Worm (Caenorhabditis elegans) whole organism, late embryonic: ENCODE data around the gene npp-10.

Source experiments
- K09A11.1 ChIP-seq: sonication (generic microtip); optimal IDR thresholded peaks from 2 replicates; lab custom pipeline; 2017; ENCODE audit warnings: antibody characterized with exemption, mild to moderate bottlenecking, missing genetic modification characterization, missing compliant biosample characterization; ENCODE audit not compliant: insufficient read depth
- ama-1 ChIP-seq: fragments of 150-350 bp; optimal IDR thresholded peaks from 2 replicates; lab custom pipeline; 2014
- ceh-18 ChIP-seq: sonication (generic microtip); optimal IDR thresholded peaks from 2 replicates; lab custom pipeline; 2016; ENCODE audit warnings: missing genetic modification characterization, missing compliant biosample characterization
- ceh-19 ChIP-seq: fragments of 200-800 bp; sonication (Bioruptor generic); optimal IDR thresholded peaks from 2 replicates; lab custom pipeline; 2018; ENCODE audit warnings: mild to moderate bottlenecking, missing genetic modification characterization, missing compliant biosample characterization
- ceh-2 ChIP-seq: sonication (generic microtip); optimal IDR thresholded peaks from 2 replicates; lab custom pipeline; 2016; ENCODE audit warnings: missing genotype, missing genetic modification characterization, missing compliant biosample characterization
- ceh-24 ChIP-seq: sonication (generic microtip); optimal IDR thresholded peaks from 2 replicates; lab custom pipeline; 2016; ENCODE audit warnings: mild to moderate bottlenecking, missing genetic modification characterization, missing compliant biosample characterization
- ceh-31 ChIP-seq: sonication (generic microtip); optimal IDR thresholded peaks from 2 replicates; lab custom pipeline; 2016; ENCODE audit warnings: missing genetic modification characterization, missing compliant biosample characterization
- ceh-6 ChIP-seq: fragments of 200-800 bp; sonication (Bioruptor generic); optimal IDR thresholded peaks from 2 replicates; lab custom pipeline; 2018; ENCODE audit warnings: mild to moderate bottlenecking, missing genetic modification characterization, missing compliant biosample characterization
- dmd-4 ChIP-seq: sonication (generic microtip); optimal IDR thresholded peaks from 2 replicates; lab custom pipeline; 2016; ENCODE audit warnings: borderline replicate concordance, missing genetic modification characterization, missing compliant biosample characterization
- elt-2 ChIP-seq: sonication (generic microtip); optimal IDR thresholded peaks from 2 replicates; lab custom pipeline; 2016; ENCODE audit warnings: missing genetic modification reagents, missing genetic modification characterization, missing compliant biosample characterization
- elt-4 ChIP-seq: sonication (generic microtip); optimal IDR thresholded peaks from 2 replicates; lab custom pipeline; 2016; ENCODE audit warnings: missing genetic modification characterization, missing compliant biosample characterization
- ets-4 ChIP-seq: sonication (generic microtip); optimal IDR thresholded peaks from 2 replicates; lab custom pipeline; 2016; ENCODE audit warnings: missing genetic modification characterization, missing compliant biosample characterization
- eyg-1 ChIP-seq: sonication (generic microtip); optimal IDR thresholded peaks from 2 replicates; lab custom pipeline; 2016; ENCODE audit warnings: missing genotype, missing genetic modification characterization, missing compliant biosample characterization
- gmeb-2 ChIP-seq: sonication (generic microtip); optimal IDR thresholded peaks from 2 replicates; lab custom pipeline; 2016; ENCODE audit warnings: missing genetic modification characterization, inconsistent platforms, missing compliant biosample characterization
- hlh-13 ChIP-seq: fragments of 200-800 bp; sonication (Bioruptor generic); optimal IDR thresholded peaks from 2 replicates; lab custom pipeline; 2018; ENCODE audit warnings: mild to moderate bottlenecking, missing genetic modification characterization, missing compliant biosample characterization
- hlh-30 ChIP-seq: sonication (generic microtip); optimal IDR thresholded peaks from 2 replicates; lab custom pipeline; 2017; ENCODE audit warnings: antibody characterized with exemption, missing genetic modification characterization, missing compliant biosample characterization; ENCODE audit not compliant: insufficient read depth
- hlh-6 ChIP-seq: sonication (generic microtip); optimal IDR thresholded peaks from 2 replicates; lab custom pipeline; 2016; ENCODE audit warnings: missing genotype, missing genetic modification characterization, missing compliant biosample characterization
- hlh-8 ChIP-seq: sonication (generic microtip); optimal IDR thresholded peaks from 2 replicates; lab custom pipeline; 2016; ENCODE audit warnings: missing genotype, missing genetic modification characterization, missing compliant biosample characterization
- madf-2 ChIP-seq: sonication (generic microtip); optimal IDR thresholded peaks from 2 replicates; lab custom pipeline; 2017; ENCODE audit warnings: missing genetic modification characterization, missing compliant biosample characterization
- mec-3 ChIP-seq: sonication (generic microtip); optimal IDR thresholded peaks from 2 replicates; lab custom pipeline; 2016; ENCODE audit warnings: borderline replicate concordance, missing genetic modification characterization, missing compliant biosample characterization
- nhr-232 ChIP-seq: sonication (generic microtip); optimal IDR thresholded peaks from 2 replicates; lab custom pipeline; 2016; ENCODE audit warnings: missing genetic modification characterization, missing compliant biosample characterization
- pag-3 ChIP-seq: sonication (generic microtip); optimal IDR thresholded peaks from 2 replicates; lab custom pipeline; 2016; ENCODE audit warnings: missing compliant biosample characterization, missing genetic modification characterization, borderline replicate concordance
- pax-1 ChIP-seq: fragments of 150-350 bp; optimal IDR thresholded peaks from 2 replicates; lab custom pipeline; 2014; ENCODE audit warnings: missing biosample characterization, missing genetic modification characterization
- pha-4 ChIP-seq: fragments of 150-350 bp; optimal IDR thresholded peaks from 2 replicates; lab custom pipeline; 2018; ENCODE audit warnings: missing biosample characterization, missing genetic modification reagents, missing genetic modification characterization
- pros-1 ChIP-seq: fragments of 150-350 bp; optimal IDR thresholded peaks from 2 replicates; lab custom pipeline; 2014; ENCODE audit warnings: missing biosample characterization, missing genetic modification reagents, missing genetic modification characterization
- ref-2 ChIP-seq: sonication (generic microtip); optimal IDR thresholded peaks from 2 replicates; lab custom pipeline; 2016; ENCODE audit warnings: missing genetic modification characterization, missing compliant biosample characterization
- rnt-1 ChIP-seq: sonication (generic microtip); optimal IDR thresholded peaks from 2 replicates; lab custom pipeline; 2016; ENCODE audit warnings: missing genetic modification characterization, missing compliant biosample characterization
- sdc-2 ChIP-seq: sonication (generic microtip); optimal IDR thresholded peaks from 2 replicates; lab custom pipeline; 2016; ENCODE audit warnings: missing genotype, missing genetic modification characterization, missing compliant biosample characterization
- sox-2 ChIP-seq: fragments of 200-800 bp; sonication (Bioruptor generic); IDR thresholded peaks from 2 replicates; pipeline ENCODE4 v1.3.6; 2022; ENCODE audit warnings: missing genetic modification reagents, missing genetic modification characterization, missing compliant biosample characterization
- ttx-3 ChIP-seq: sonication (generic microtip); optimal IDR thresholded peaks from 2 replicates; lab custom pipeline; 2016; ENCODE audit warnings: missing genetic modification reagents, missing genetic modification characterization, missing compliant biosample characterization
- unc-3 ChIP-seq, 2 experiments: fragments of 200-800 bp in 1 of 2; sonication (Bioruptor generic) in 1 of 2; sonication (generic microtip) in 1 of 2; conservative IDR thresholded peaks in 1 of 2; optimal IDR thresholded peaks in 1 of 2; 2 replicates each; pipeline versions ENCODE4 v1.3.6 to Lab custom; 2016 to 2022; ENCODE audit warnings: missing compliant biosample characterization in 2 of 2, missing genetic modification characterization in 2 of 2, missing genetic modification reagents in 1 of 2
- unc-42 ChIP-seq: sonication (generic microtip); optimal IDR thresholded peaks from 2 replicates; lab custom pipeline; 2016; ENCODE audit warnings: missing genotype, missing genetic modification characterization, missing compliant biosample characterization

Gene npp-10

DNA sequence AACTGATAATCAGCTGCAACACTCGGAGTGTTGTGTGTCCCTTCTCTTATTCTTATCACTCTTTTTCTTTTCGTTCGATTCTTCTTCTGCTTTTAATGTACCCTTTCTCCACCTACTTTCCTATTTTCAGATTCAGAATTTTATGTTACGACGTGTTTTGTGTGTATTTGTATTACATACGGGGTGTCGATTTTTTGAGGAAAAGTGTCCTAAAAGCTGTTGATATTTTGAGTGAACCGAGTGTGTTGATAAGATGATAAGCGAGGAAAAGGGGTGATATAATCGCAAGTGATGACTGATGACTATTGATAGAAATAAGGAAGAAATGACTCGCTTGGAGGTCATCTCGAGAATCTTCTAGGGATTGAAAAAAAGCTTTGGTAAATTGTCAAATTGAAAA, 38.0 kb downstream of the npp-10 start:
- TF ChIP-seq unc-42 (tag; lab: Kevin White, UChicago) (no peak), elt-2 (tag; lab: Kevin White, UChicago) (peak; percentile 94)

ce11 chrIII:5980274-5980918, 39.0 kb downstream of the npp-10 start:
- no peak for TF ChIP-seq ceh-6 (GFP tag; lab: Kevin White, UChicago)
- TF ChIP-seq pax-1 (tag; lab: Kevin White, UChicago) = peak; percentile 82
- peak; percentile 85 for TF ChIP-seq hlh-8

DNA sequence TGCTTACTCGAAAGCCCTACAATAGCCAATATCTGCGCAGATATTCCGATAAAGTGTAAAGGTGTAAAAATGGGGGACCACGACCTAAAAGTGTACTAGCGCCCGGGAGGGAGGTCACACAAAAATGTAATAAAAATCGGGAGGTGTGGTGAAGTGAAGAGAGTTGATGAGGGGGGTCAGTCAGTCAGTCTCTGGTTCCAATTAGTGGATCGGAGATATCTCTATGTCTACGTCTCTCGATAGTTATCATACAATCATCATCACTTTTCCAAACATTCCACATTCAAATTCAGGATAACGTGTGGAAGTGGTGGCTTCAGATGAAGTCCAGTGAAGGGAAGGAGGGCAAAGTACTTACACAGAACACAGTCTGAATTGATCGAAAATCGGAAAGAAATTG, 43.3 kb downstream of the npp-10 start:
- TF ChIP-seq ceh-19 (GFP tag; lab: Kevin White, UChicago) (no peak), dmd-4 (no peak), ceh-2 (tag; lab: Kevin White, UChicago) (no peak), ref-2 (peak; percentile 1), madf-2 (tag; lab: Kevin White, UChicago) (no peak), eyg-1 (tag; lab: Kevin White, UChicago) (no peak), hlh-8 (peak; percentile 64), pha-4 (no peak)
- TF ChIP-seq, all 69 proteins: peak for 2

DNA sequence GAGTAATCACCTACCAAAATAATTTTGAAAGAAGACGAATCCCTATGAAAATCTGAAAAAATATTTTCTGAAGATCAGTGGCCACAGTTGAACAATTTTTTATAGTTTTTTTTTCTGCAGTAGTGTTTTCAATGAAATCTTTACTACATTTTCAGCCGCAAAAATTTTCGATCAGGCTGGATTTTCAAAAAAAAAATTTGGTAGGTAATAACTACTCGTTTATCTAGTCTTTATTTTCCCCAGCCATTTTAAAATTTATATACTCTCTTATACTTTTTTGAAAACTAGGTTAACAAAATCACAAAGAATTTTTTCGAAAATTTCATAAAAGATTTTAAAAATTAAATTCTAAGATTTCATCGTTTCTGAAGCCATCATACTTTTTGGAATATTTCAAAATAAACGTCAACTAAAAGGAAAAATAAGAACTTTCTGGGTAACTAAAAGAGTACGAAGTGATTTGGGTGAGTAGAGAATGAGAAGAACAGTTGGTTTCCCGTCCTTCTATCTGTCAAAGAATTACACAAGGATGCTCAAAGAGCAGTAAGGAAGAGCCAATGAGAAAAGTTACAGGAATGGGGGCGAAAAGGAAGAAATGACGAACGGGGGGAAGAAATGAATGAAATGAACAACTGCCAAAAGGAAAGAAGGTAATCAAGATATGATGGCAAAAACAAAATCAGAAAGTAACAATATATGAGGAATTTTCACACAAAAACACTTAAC, 44.2 kb downstream of the npp-10 start, which contains the start of gene mlp-1:
mlp-1 (minus strand) TSS at position 51 of the 726 bp plus-strand sequence.
- TF ChIP-seq ceh-31 (tag; lab: Kevin White, UChicago) = no peak
- no peak for TF ChIP-seq ceh-24 (tag; lab: Kevin White, UChicago)
- no peak for TF ChIP-seq ttx-3 (tag; lab: Kevin White, UChicago)
- no peak for TF ChIP-seq ama-1 (lab: Kevin White, UChicago)

ce11 chrIII:5967640-5968039, 51.7 kb downstream of the npp-10 start:
- TF ChIP-seq elt-4 (tag; lab: Kevin White, UChicago) (no peak), mec-3 (tag; lab: Kevin White, UChicago) (no peak), sdc-2 (tag; lab: Kevin White, UChicago) (no peak), pag-3 (tag; lab: Kevin White, UChicago) (no peak), gmeb-2 (no peak), hlh-30 (no peak), sox-2 (GFP tag; lab: Robert Waterston, UW) (no peak), K09A11.1 (tag; lab: Kevin White, UChicago) (no peak), hlh-6 (no peak), ceh-18 (tag; lab: Kevin White, UChicago) (no peak)

- TF ChIP-seq hlh-8 (no peak), elt-2 (tag; lab: Kevin White, UChicago) (peak; percentile 12)
Measured at ce11 chrIII:5965839-5966463, 53.4 kb downstream of the npp-10 start, which contains the start of gene dct-6. TSS of gene dct-6 (plus strand) at chrIII:5966413.

ce11 chrIII:5965368-5965767, 54.0 kb downstream of the npp-10 start:
- TF ChIP-seq hlh-13 = no peak
- TF ChIP-seq pros-1 = no peak
- no peak for TF ChIP-seq unc-3 (GFP tag; conservative IDR thresholded peaks at IDR 0.05; lab: Robert Waterston, UW)
- TF ChIP-seq unc-3 (tag; optimal IDR thresholded peaks at IDR 0.05; lab: Kevin White, UChicago) = no peak
- no peak for TF ChIP-seq rnt-1
- no peak for TF ChIP-seq madf-2 (tag; lab: Kevin White, UChicago)
- no peak for TF ChIP-seq nhr-232 (tag; lab: Kevin White, UChicago)
- TF ChIP-seq mec-3 (tag; lab: Kevin White, UChicago) = no peak
- TF ChIP-seq K09A11.1 (tag; lab: Kevin White, UChicago) = no peak
- no peak for TF ChIP-seq ets-4 (tag; lab: Kevin White, UChicago)
